Fruit fly (Drosophila melanogaster) whole organism, embryonic: ENCODE measurements around the gene Arp10.

Source experiments
- Bgb ChIP-seq: fragments of 200-800 bp; sonication (Bioruptor generic); IDR thresholded peaks from 2 replicates; pipeline ENCODE4 v1.3.6; 2022; ENCODE audit warnings: missing biosample characterization, missing genetic modification characterization; ENCODE audit not compliant: partially characterized antibody
- CG10462 ChIP-seq: fragments of 200-800 bp; sonication (Bioruptor generic); optimal IDR thresholded peaks from 2 replicates; lab custom pipeline; 2016; ENCODE audit warnings: missing biosample characterization, missing genetic modification characterization
- CG11695 ChIP-seq: fragments of 200-800 bp; sonication (Bioruptor generic); IDR thresholded peaks from 3 replicates; pipeline ENCODE4 v1.3.6; 2022; ENCODE audit warnings: missing biosample characterization, missing genetic modification characterization
- CG11696 ChIP-seq: fragments of 200-800 bp; sonication (Bioruptor generic); IDR thresholded peaks from 2 replicates; pipeline ENCODE4 v1.3.6; 2022; ENCODE audit warnings: missing biosample characterization, missing genetic modification characterization
- CG12659 ChIP-seq: fragments of 200-800 bp; sonication (Bioruptor generic); optimal IDR thresholded peaks from 3 replicates; lab custom pipeline; 2017; ENCODE audit warnings: mild to moderate bottlenecking, missing biosample characterization, missing genetic modification reagents, missing genetic modification characterization
- CG13296 ChIP-seq: fragments of 200-800 bp; sonication (Bioruptor generic); optimal IDR thresholded peaks from 3 replicates; lab custom pipeline; 2018; ENCODE audit warnings: missing biosample characterization, mild to moderate bottlenecking, missing genetic modification characterization
- CG13424 ChIP-seq: fragments of 200-800 bp; sonication (Bioruptor generic); optimal IDR thresholded peaks from 2 replicates; lab custom pipeline; 2019; ENCODE audit warnings: missing biosample characterization, mild to moderate bottlenecking, missing genetic modification characterization, moderate library complexity
- CG15479 ChIP-seq: fragments of 200-800 bp; sonication (Bioruptor generic); optimal IDR thresholded peaks from 3 replicates; lab custom pipeline; 2019; ENCODE audit warnings: missing biosample characterization, mild to moderate bottlenecking, missing genetic modification characterization, moderate library complexity
- CG15601 ChIP-seq: fragments of 200-800 bp; sonication (Bioruptor generic); optimal IDR thresholded peaks from 3 replicates; lab custom pipeline; 2019; ENCODE audit warnings: missing biosample characterization, mild to moderate bottlenecking, missing genetic modification characterization, moderate library complexity
- CG17912 ChIP-seq: fragments of 200-800 bp; sonication (Bioruptor generic); optimal IDR thresholded peaks from 2 replicates; lab custom pipeline; 2018; ENCODE audit warnings: missing biosample characterization, mild to moderate bottlenecking, missing genetic modification characterization
- CG2202 ChIP-seq: fragments of 200-800 bp; sonication (Bioruptor generic); optimal IDR thresholded peaks from 2 replicates; lab custom pipeline; 2018; ENCODE audit warnings: missing biosample characterization, mild to moderate bottlenecking, missing genetic modification characterization
- CG30020 ChIP-seq: fragments of 200-800 bp; optimal IDR thresholded peaks from 2 replicates; lab custom pipeline; 2019; ENCODE audit warnings: missing biosample characterization, mild to moderate bottlenecking, missing genetic modification characterization, moderate library complexity
- CG31388 ChIP-seq: fragments of 200-800 bp; sonication (Bioruptor generic); optimal IDR thresholded peaks from 2 replicates; lab custom pipeline; 2016; ENCODE audit warnings: missing biosample characterization, missing genetic modification characterization
- CG32767 ChIP-seq: fragments of 200-800 bp; sonication (Bioruptor generic); IDR thresholded peaks from 2 replicates; pipeline ENCODE4 v1.3.6; 2022; ENCODE audit warnings: missing biosample characterization, missing genetic modification characterization
- CG33213 ChIP-seq: fragments of 200-800 bp; sonication (Bioruptor generic); optimal IDR thresholded peaks from 3 replicates; lab custom pipeline; 2016; ENCODE audit warnings: missing biosample characterization, missing genetic modification characterization
- CG33557 ChIP-seq: fragments of 200-800 bp; sonication (Bioruptor generic); optimal IDR thresholded peaks from 2 replicates; lab custom pipeline; 2019; ENCODE audit warnings: missing biosample characterization, mild to moderate bottlenecking, missing genetic modification characterization, moderate library complexity
- CG3407 ChIP-seq: fragments of 200-800 bp; sonication (Bioruptor generic); optimal IDR thresholded peaks from 2 replicates; lab custom pipeline; 2018; ENCODE audit warnings: missing biosample characterization, mild to moderate bottlenecking, missing genetic modification characterization
- CG34224 ChIP-seq: fragments of 200-800 bp; sonication (Bioruptor generic); IDR thresholded peaks from 3 replicates; pipeline ENCODE4 v1.3.6; 2022; ENCODE audit warnings: missing biosample characterization, missing genetic modification characterization; ENCODE audit not compliant: partially characterized antibody
- CG4328 ChIP-seq: fragments of 200-800 bp; sonication (Bioruptor generic); optimal IDR thresholded peaks from 3 replicates; lab custom pipeline; 2017; ENCODE audit warnings: missing biosample characterization, missing genetic modification reagents, missing genetic modification characterization
- CG6854 ChIP-seq: fragments of 200-800 bp; sonication (Bioruptor generic); optimal IDR thresholded peaks from 3 replicates; lab custom pipeline; 2017; ENCODE audit warnings: missing biosample characterization, mild to moderate bottlenecking, missing genetic modification characterization
- CG8388 ChIP-seq: fragments of 200-800 bp; sonication (Bioruptor generic); optimal IDR thresholded peaks from 2 replicates; lab custom pipeline; 2019; ENCODE audit warnings: missing biosample characterization, mild to moderate bottlenecking, missing genetic modification characterization, moderate library complexity
- CG9437 ChIP-seq: fragments of 200-800 bp; sonication (Bioruptor generic); optimal IDR thresholded peaks from 2 replicates; lab custom pipeline; 2018; ENCODE audit warnings: missing biosample characterization, mild to moderate bottlenecking, missing genetic modification characterization
- Dad ChIP-seq: fragments of 200-800 bp; sonication (Bioruptor generic); optimal IDR thresholded peaks from 3 replicates; lab custom pipeline; 2016; ENCODE audit warnings: missing biosample characterization, missing genetic modification characterization
- ERR ChIP-seq: fragments of 200-800 bp; sonication (Bioruptor generic); optimal IDR thresholded peaks from 2 replicates; lab custom pipeline; 2016; ENCODE audit warnings: missing biosample characterization, missing genetic modification characterization
- Hmr ChIP-seq: fragments of 200-800 bp; sonication (Bioruptor generic); optimal IDR thresholded peaks from 3 replicates; lab custom pipeline; 2017; ENCODE audit warnings: mild to moderate bottlenecking, missing biosample characterization, missing genetic modification reagents, missing genetic modification characterization
- Lhr ChIP-seq: fragments of 200-800 bp; sonication (Bioruptor generic); optimal IDR thresholded peaks from 3 replicates; lab custom pipeline; 2017; ENCODE audit warnings: mild to moderate bottlenecking, missing biosample characterization, missing genetic modification reagents, missing genetic modification characterization
- Lim3 ChIP-seq: fragments of 200-800 bp; sonication (Bioruptor generic); IDR thresholded peaks from 2 replicates; pipeline ENCODE4 v1.3.6; 2022; ENCODE audit warnings: missing biosample characterization, missing genetic modification characterization
- MBD-R2 ChIP-seq: fragments of 200-800 bp; sonication (Bioruptor generic); IDR thresholded peaks from 2 replicates; pipeline ENCODE4 v1.3.6; 2022; ENCODE audit warnings: missing biosample characterization, missing genetic modification characterization
- Max ChIP-seq: fragments of 200-800 bp; sonication (Bioruptor generic); optimal IDR thresholded peaks from 2 replicates; lab custom pipeline; 2016; ENCODE audit warnings: missing biosample characterization, mild to moderate bottlenecking, missing genetic modification characterization
- NfI ChIP-seq: fragments of 200-800 bp; sonication (Bioruptor generic); optimal IDR thresholded peaks from 3 replicates; lab custom pipeline; 2018; ENCODE audit warnings: missing biosample characterization, mild to moderate bottlenecking, missing genetic modification characterization, moderate library complexity
- Rfx ChIP-seq: fragments of 200-800 bp; sonication (Bioruptor generic); IDR thresholded peaks from 2 replicates; pipeline ENCODE4 v1.3.6; 2022; ENCODE audit warnings: missing biosample characterization, missing genetic modification characterization
- TFAM ChIP-seq: fragments of 200-800 bp; sonication (Bioruptor generic); optimal IDR thresholded peaks from 2 replicates; lab custom pipeline; 2017; ENCODE audit warnings: missing biosample characterization, missing genetic modification characterization, inconsistent platforms
- abd-A ChIP-seq: fragments of 200-800 bp; sonication (Bioruptor generic); optimal IDR thresholded peaks from 3 replicates; lab custom pipeline; 2019; ENCODE audit warnings: missing biosample characterization, mild to moderate bottlenecking, missing genetic modification characterization, moderate library complexity
- ap ChIP-seq: fragments of 200-800 bp; sonication (Bioruptor generic); IDR thresholded peaks from 2 replicates; pipeline ENCODE4 v1.3.6; 2022; ENCODE audit warnings: missing biosample characterization, missing genetic modification characterization
- ash1 ChIP-seq: fragments of 200-800 bp; sonication (Bioruptor generic); optimal IDR thresholded peaks from 2 replicates; lab custom pipeline; 2018; ENCODE audit warnings: missing biosample characterization, mild to moderate bottlenecking, missing genetic modification characterization
- az2 ChIP-seq: fragments of 200-800 bp; sonication (Bioruptor generic); optimal IDR thresholded peaks from 3 replicates; lab custom pipeline; 2016; ENCODE audit warnings: missing biosample characterization, missing genetic modification characterization
- btn ChIP-seq: fragments of 200-800 bp; sonication (Bioruptor generic); optimal IDR thresholded peaks from 2 replicates; lab custom pipeline; 2016; ENCODE audit warnings: missing biosample characterization, missing genetic modification characterization
- disco-r ChIP-seq: fragments of 200-800 bp; sonication (Bioruptor generic); optimal IDR thresholded peaks from 2 replicates; lab custom pipeline; 2016; ENCODE audit warnings: missing biosample characterization, missing genetic modification characterization
- dysf ChIP-seq: fragments of 200-800 bp; sonication (Bioruptor generic); IDR thresholded peaks from 3 replicates; pipeline ENCODE4 v1.3.6; 2022; ENCODE audit warnings: missing biosample characterization, missing genetic modification characterization
- esg ChIP-seq: fragments of 200-800 bp; sonication (Bioruptor generic); conservative IDR thresholded peaks from 2 replicates; pipeline ENCODE4 v1.3.6; 2022; ENCODE audit warnings: missing biosample characterization, missing genetic modification characterization
- hth ChIP-seq: fragments of >200 bp; optimal IDR thresholded peaks from 2 replicates; lab custom pipeline; 2017; ENCODE audit warnings: inconsistent platforms
- insv ChIP-seq, 2 experiments: fragments of 200-800 bp; sonication (Bioruptor generic); optimal IDR thresholded peaks; 3 replicates each; lab custom pipeline; 2016 to 2018; ENCODE audit warnings: missing biosample characterization in 2 of 2, missing genetic modification characterization in 2 of 2
- jigr1 ChIP-seq: fragments of 200-800 bp; sonication (Bioruptor generic); IDR thresholded peaks from 3 replicates; pipeline ENCODE4 v1.3.6; 2022; ENCODE audit warnings: missing biosample characterization, missing genetic modification characterization
- nom ChIP-seq: fragments of 200-800 bp; sonication (Bioruptor generic); optimal IDR thresholded peaks from 2 replicates; lab custom pipeline; 2017; ENCODE audit warnings: missing biosample characterization, missing genetic modification characterization, mild to moderate bottlenecking, moderate library complexity, missing genetic modification reagents
- onecut ChIP-seq: fragments of 200-800 bp; sonication (Bioruptor generic); IDR thresholded peaks from 2 replicates; pipeline ENCODE4 v1.3.6; 2022; ENCODE audit warnings: missing biosample characterization, missing genetic modification characterization
- pb ChIP-seq: fragments of 200-800 bp; sonication (Bioruptor generic); optimal IDR thresholded peaks from 3 replicates; lab custom pipeline; 2016; ENCODE audit warnings: missing biosample characterization, missing genetic modification characterization
- rib ChIP-seq: fragments of 200-800 bp; sonication (Bioruptor generic); IDR thresholded peaks from 2 replicates; pipeline ENCODE4 v1.3.6; 2022; ENCODE audit warnings: missing biosample characterization, missing genetic modification characterization
- salm ChIP-seq: fragments of 200-800 bp; sonication (Bioruptor generic); optimal IDR thresholded peaks from 2 replicates; lab custom pipeline; 2018; ENCODE audit warnings: missing biosample characterization, mild to moderate bottlenecking, missing genetic modification characterization
- sob ChIP-seq: fragments of 200-800 bp; sonication (Bioruptor generic); IDR thresholded peaks from 2 replicates; pipeline ENCODE4 v1.3.6; 2022; ENCODE audit warnings: missing biosample characterization, missing genetic modification characterization
- wor ChIP-seq: fragments of 200-800 bp; sonication (Bioruptor generic); IDR thresholded peaks from 2 replicates; pipeline ENCODE4 v1.3.6; 2022; ENCODE audit warnings: missing biosample characterization, missing genetic modification characterization
- zen2 ChIP-seq: fragments of 200-800 bp; sonication (Bioruptor generic); IDR thresholded peaks from 3 replicates; pipeline ENCODE4 v1.3.6; 2022; ENCODE audit warnings: missing biosample characterization, missing genetic modification characterization; ENCODE audit not compliant: partially characterized antibody

Arp10 gene

dm6 chrX:19613473-19613872, 32.5 kb downstream of the Arp10 start (continued):
- 0 out of 2 replicates have a peak, but pooled peaks have one; percentile 9 for TF ChIP-seq ap (GFP tag; lab: Robert Waterston, UW)
- TF ChIP-seq CG2202 (tag; lab: Kevin White, UChicago): peak; percentile 19
- TF ChIP-seq CG15479 (GFP tag; lab: Kevin White, UChicago): no peak
- TF ChIP-seq CG31388: no peak
- no peak for TF ChIP-seq TFAM
- TF ChIP-seq Lim3: no peak
- TF ChIP-seq rib (GFP tag; lab: Robert Waterston, UW): no peak
- peak; percentile 17 for TF ChIP-seq salm (tag; lab: Kevin White, UChicago)
- peak; percentile 13 for TF ChIP-seq Lhr (GFP tag; lab: Kevin White, UChicago)
- TF ChIP-seq jigr1 (GFP tag; lab: Robert Waterston, UW): no peak
- no peak for TF ChIP-seq CG11695 (GFP tag; lab: Robert Waterston, UW)
- TF ChIP-seq ERR (GFP tag; lab: Kevin White, UChicago): no peak
- TF ChIP-seq CG3407 (GFP tag; lab: Kevin White, UChicago): peak; percentile 49
- TF ChIP-seq CG6854: peak; percentile 52
- peak; percentile 9 for TF ChIP-seq Dad (GFP tag; lab: Kevin White, UChicago)
- TF ChIP-seq CG4328 (GFP tag; lab: Kevin White, UChicago): peak; percentile 65
- TF ChIP-seq hth (lab: Kevin White, UChicago): no peak
- peak; percentile 64 for TF ChIP-seq onecut (GFP tag; lab: Robert Waterston, UW)
- peak; percentile 75 for TF ChIP-seq Hmr (GFP tag; lab: Kevin White, UChicago)
- TF ChIP-seq MBD-R2 (GFP tag; lab: Robert Waterston, UW): peak; percentile 76
- TF ChIP-seq pb (GFP tag; lab: Kevin White, UChicago): peak; percentile 57
- TF ChIP-seq CG13296 (GFP tag; lab: Kevin White, UChicago): peak; percentile 85
- no peak for TF ChIP-seq CG32767 (GFP tag; lab: Robert Waterston, UW)
- TF ChIP-seq CG17912: peak; percentile 86
- TF ChIP-seq az2 (GFP tag; lab: Kevin White, UChicago): no peak
- TF ChIP-seq esg (GFP tag; lab: Robert Waterston, UW): no peak
- TF ChIP-seq CG11696 (GFP tag; lab: Robert Waterston, UW): no peak
- peak in 1 of 2 experiments; percentile 37 for TF ChIP-seq insv (GFP tag; optimal IDR thresholded peaks at IDR 0.05; lab: Kevin White, UChicago)
- TF ChIP-seq Rfx (GFP tag; lab: Robert Waterston, UW): peak; percentile 66; the same call in 1 of the 2 replicates
- TF ChIP-seq Bgb (GFP tag; lab: Robert Waterston, UW): no peak
- TF ChIP-seq CG15601 (tag; lab: Kevin White, UChicago): peak; percentile 40
- TF ChIP-seq CG34224 (GFP tag; lab: Robert Waterston, UW): peak; percentile 55; the same call in 2 of the 3 replicates
- peak; percentile 20 for TF ChIP-seq CG13424 (tag; lab: Kevin White, UChicago)
- peak; percentile 64; the same call in 2 of the 3 replicates for TF ChIP-seq zen2 (GFP tag; lab: Robert Waterston, UW)
- peak; percentile 43; the same call in 1 of the 2 replicates for TF ChIP-seq sob (GFP tag; lab: Robert Waterston, UW)
- peak; percentile 34 for TF ChIP-seq CG8388
- peak; percentile 45 for TF ChIP-seq CG33213
- TF ChIP-seq btn: peak; percentile 21
- no peak for TF ChIP-seq Max (GFP tag; lab: Kevin White, UChicago)
- peak; percentile 58 for TF ChIP-seq CG33557 (GFP tag; lab: Kevin White, UChicago)
- TF ChIP-seq ash1 (GFP tag; lab: Kevin White, UChicago): peak; percentile 30
- TF ChIP-seq disco-r: no peak
- no peak for TF ChIP-seq abd-A (tag; lab: Kevin White, UChicago)
- TF ChIP-seq NfI: peak; percentile 78
- peak; percentile 70 for TF ChIP-seq CG12659 (GFP tag; lab: Kevin White, UChicago)
- peak; percentile 17 for TF ChIP-seq CG9437 (GFP tag; lab: Kevin White, UChicago)
- TF ChIP-seq CG30020 (tag; lab: Kevin White, UChicago): peak; percentile 44
- peak; percentile 69 for TF ChIP-seq nom (GFP tag; lab: Kevin White, UChicago)
- no peak for TF ChIP-seq wor (GFP tag; lab: Robert Waterston, UW)
- no peak for TF ChIP-seq dysf (GFP tag; lab: Robert Waterston, UW)
- TF ChIP-seq CG10462 (GFP tag; lab: Kevin White, UChicago): no peak
